Fruit fly (Drosophila melanogaster) whole organism, embryonic: ENCODE results near the gene SLC5A11.

Source experiments
- Abd-B ChIP-seq: fragments of 200-800 bp; sonication (Bioruptor generic); optimal IDR thresholded peaks from 2 replicates; lab custom pipeline; 2018; ENCODE audit warnings: missing biosample characterization, mild to moderate bottlenecking, missing genetic modification characterization, moderate library complexity
- B-H2 ChIP-seq: fragments of 200-800 bp; sonication (Bioruptor generic); optimal IDR thresholded peaks from 2 replicates; lab custom pipeline; 2018; ENCODE audit warnings: missing biosample characterization, mild to moderate bottlenecking, missing genetic modification characterization
- CG1024 ChIP-seq: fragments of 200-800 bp; sonication (Bioruptor generic); IDR thresholded peaks from 2 replicates; pipeline ENCODE4 v1.3.6; 2022; ENCODE audit warnings: missing biosample characterization, missing genetic modification characterization
- CG10321 ChIP-seq: fragments of 200-800 bp; sonication (Bioruptor generic); IDR thresholded peaks from 2 replicates; pipeline ENCODE4 v1.3.6; 2022; ENCODE audit warnings: missing biosample characterization, missing genetic modification characterization
- CG10366 ChIP-seq: fragments of 200-800 bp; sonication (Bioruptor generic); IDR thresholded peaks from 2 replicates; pipeline ENCODE4 v1.3.6; 2022; ENCODE audit warnings: missing biosample characterization, missing genetic modification characterization
- CG12391 ChIP-seq: fragments of 200-800 bp; sonication (Bioruptor generic); optimal IDR thresholded peaks from 3 replicates; lab custom pipeline; 2018; ENCODE audit warnings: missing biosample characterization, mild to moderate bottlenecking, missing genetic modification characterization, moderate library complexity
- CG13123 ChIP-seq: fragments of 200-800 bp; sonication (Bioruptor generic); optimal IDR thresholded peaks from 2 replicates; lab custom pipeline; 2016; ENCODE audit warnings: missing biosample characterization, missing genetic modification characterization
- CG13424 ChIP-seq: fragments of 200-800 bp; sonication (Bioruptor generic); optimal IDR thresholded peaks from 2 replicates; lab custom pipeline; 2019; ENCODE audit warnings: missing biosample characterization, mild to moderate bottlenecking, missing genetic modification characterization, moderate library complexity
- CG13624 ChIP-seq: fragments of 200-800 bp; sonication (Bioruptor generic); optimal IDR thresholded peaks from 2 replicates; lab custom pipeline; 2016; ENCODE audit warnings: missing biosample characterization, missing genetic modification characterization
- CG14014 ChIP-seq: fragments of 200-800 bp; sonication (Bioruptor generic); IDR thresholded peaks from 2 replicates; pipeline ENCODE4 v1.3.6; 2022; ENCODE audit warnings: missing biosample characterization, missing genetic modification characterization
- CG15696 ChIP-seq: fragments of 200-800 bp; sonication (Bioruptor generic); optimal IDR thresholded peaks from 2 replicates; lab custom pipeline; 2019; ENCODE audit warnings: missing biosample characterization, mild to moderate bottlenecking, missing genetic modification characterization, moderate library complexity
- CG18599 ChIP-seq: fragments of 200-800 bp; sonication (Bioruptor generic); optimal IDR thresholded peaks from 3 replicates; lab custom pipeline; 2017; ENCODE audit warnings: missing biosample characterization, missing genetic modification characterization, mild to moderate bottlenecking, moderate library complexity, missing genetic modification reagents
- CG2889 ChIP-seq: fragments of 200-800 bp; sonication (Bioruptor generic); IDR thresholded peaks from 3 replicates; pipeline ENCODE4 v1.3.6; 2022; ENCODE audit warnings: missing biosample characterization, missing genetic modification characterization
- CG3163 ChIP-seq: fragments of 200-800 bp; sonication (Bioruptor generic); optimal IDR thresholded peaks from 3 replicates; lab custom pipeline; 2016; ENCODE audit warnings: missing biosample characterization, missing genetic modification characterization
- CG3838 ChIP-seq: fragments of 200-800 bp; sonication (Bioruptor generic); optimal IDR thresholded peaks from 3 replicates; lab custom pipeline; 2016; ENCODE audit warnings: missing biosample characterization, missing genetic modification characterization
- CG4424 ChIP-seq: fragments of 200-800 bp; sonication (Bioruptor generic); optimal IDR thresholded peaks from 3 replicates; lab custom pipeline; 2016; ENCODE audit warnings: missing biosample characterization, missing genetic modification characterization
- CG7357 ChIP-seq: fragments of 200-800 bp; sonication (Bioruptor generic); IDR thresholded peaks from 3 replicates; pipeline ENCODE4 v1.3.6; 2022; ENCODE audit warnings: missing biosample characterization, missing genetic modification characterization
- CG8089 ChIP-seq: fragments of 200-800 bp; sonication (Bioruptor generic); optimal IDR thresholded peaks from 3 replicates; lab custom pipeline; 2016; ENCODE audit warnings: missing biosample characterization, missing genetic modification characterization
- CG9727 ChIP-seq: fragments of 200-800 bp; sonication (Bioruptor generic); optimal IDR thresholded peaks from 3 replicates; lab custom pipeline; 2017; ENCODE audit warnings: missing biosample characterization, mild to moderate bottlenecking, missing genetic modification characterization
- CTCF ChIP-seq: fragments of 200-800 bp; sonication (Bioruptor generic); optimal IDR thresholded peaks from 2 replicates; lab custom pipeline; 2017; ENCODE audit warnings: missing biosample characterization, mild to moderate bottlenecking, missing genetic modification characterization, moderate library complexity
- Chrac-16 ChIP-seq: fragments of 200-800 bp; sonication (Bioruptor generic); optimal IDR thresholded peaks from 3 replicates; lab custom pipeline; 2016; ENCODE audit warnings: missing biosample characterization, missing genetic modification characterization
- CrebB ChIP-seq: fragments of 200-800 bp; sonication (Bioruptor generic); optimal IDR thresholded peaks from 3 replicates; lab custom pipeline; 2018; ENCODE audit warnings: missing biosample characterization, mild to moderate bottlenecking, missing genetic modification characterization
- Gsc ChIP-seq: fragments of 200-800 bp; sonication (Bioruptor generic); IDR thresholded peaks from 2 replicates; pipeline ENCODE4 v1.3.6; 2022; ENCODE audit warnings: missing biosample characterization, missing genetic modification characterization
- H15 ChIP-seq: fragments of 200-800 bp; sonication (Bioruptor generic); IDR thresholded peaks from 3 replicates; pipeline ENCODE4 v1.3.6; 2022; ENCODE audit warnings: missing biosample characterization, missing genetic modification characterization
- Hey ChIP-seq: fragments of 200-800 bp; sonication (Bioruptor generic); optimal IDR thresholded peaks from 3 replicates; lab custom pipeline; 2018; ENCODE audit warnings: missing biosample characterization, mild to moderate bottlenecking, missing genetic modification characterization
- Hmx ChIP-seq: fragments of 200-800 bp; sonication (Bioruptor generic); optimal IDR thresholded peaks from 2 replicates; lab custom pipeline; 2016; ENCODE audit warnings: missing biosample characterization, missing genetic modification characterization
- Kr ChIP-seq: fragments of 200-800 bp; sonication (Bioruptor generic); optimal IDR thresholded peaks from 2 replicates; lab custom pipeline; 2017; ENCODE audit warnings: missing biosample characterization, mild to moderate bottlenecking, missing genetic modification characterization
- Mad ChIP-seq: fragments of 200-800 bp; sonication (Bioruptor generic); optimal IDR thresholded peaks from 2 replicates; lab custom pipeline; 2016; ENCODE audit warnings: missing biosample characterization, missing genetic modification characterization
- Meics ChIP-seq: fragments of 200-800 bp; sonication (Bioruptor generic); optimal IDR thresholded peaks from 2 replicates; lab custom pipeline; 2017; ENCODE audit warnings: missing biosample characterization, mild to moderate bottlenecking, missing genetic modification characterization
- Pdp1 ChIP-seq, 2 experiments: fragments of 200-800 bp; sonication (Bioruptor generic); optimal IDR thresholded peaks; 3 replicates each; lab custom pipeline; 2016; ENCODE audit warnings: missing biosample characterization in 2 of 2, missing genetic modification characterization in 2 of 2, mild to moderate bottlenecking in 1 of 2, moderate library complexity in 1 of 2
- Scr ChIP-seq: fragments of 200-800 bp; sonication (Bioruptor generic); IDR thresholded peaks from 2 replicates; pipeline ENCODE4 v1.3.6; 2022; ENCODE audit warnings: missing biosample characterization, missing genetic modification characterization; ENCODE audit not compliant: partially characterized antibody
- Sox100B ChIP-seq: fragments of 200-800 bp; sonication (Bioruptor generic); optimal IDR thresholded peaks from 3 replicates; lab custom pipeline; 2018; ENCODE audit warnings: missing biosample characterization, mild to moderate bottlenecking, missing genetic modification characterization
- Sox102F ChIP-seq: fragments of 200-800 bp; sonication (Bioruptor generic); optimal IDR thresholded peaks from 2 replicates; lab custom pipeline; 2018; ENCODE audit warnings: missing biosample characterization, mild to moderate bottlenecking, missing genetic modification characterization, moderate library complexity
- Stat92E ChIP-seq, 3 experiments: fragments of >200 bp in 2 of 3; fragments of 200-800 bp in 1 of 3; sonication (Bioruptor generic) in 1 of 3; optimal IDR thresholded peaks; 2 replicates each; lab custom pipeline; 2017 to 2019; ENCODE audit warnings: missing biosample characterization in 3 of 3, missing genetic modification characterization in 3 of 3, mild to moderate bottlenecking in 1 of 3, moderate library complexity in 1 of 3
- Usf ChIP-seq: fragments of 200-800 bp; sonication (Bioruptor generic); optimal IDR thresholded peaks from 2 replicates; lab custom pipeline; 2017; ENCODE audit warnings: missing genotype, missing biosample characterization, missing genetic modification characterization
- cato ChIP-seq: fragments of 200-800 bp; sonication (Bioruptor generic); optimal IDR thresholded peaks from 2 replicates; lab custom pipeline; 2016; ENCODE audit warnings: missing biosample characterization, missing genetic modification characterization, borderline replicate concordance
- dati ChIP-seq: fragments of 200-800 bp; sonication (Bioruptor generic); IDR thresholded peaks from 2 replicates; pipeline ENCODE4 v1.3.6; 2022; ENCODE audit warnings: missing biosample characterization, missing genetic modification characterization
- fd102C ChIP-seq: fragments of 200-800 bp; sonication (Bioruptor generic); optimal IDR thresholded peaks from 2 replicates; lab custom pipeline; 2018; ENCODE audit warnings: missing biosample characterization, mild to moderate bottlenecking, missing genetic modification characterization, moderate library complexity
- fu2 ChIP-seq: fragments of 200-800 bp; sonication (Bioruptor generic); optimal IDR thresholded peaks from 2 replicates; lab custom pipeline; 2016; ENCODE audit warnings: missing biosample characterization, missing genetic modification characterization
- grau ChIP-seq: fragments of 200-800 bp; optimal IDR thresholded peaks from 3 replicates; lab custom pipeline; 2019; ENCODE audit warnings: missing biosample characterization, mild to moderate bottlenecking, missing genetic modification characterization, moderate library complexity
- hbn ChIP-seq: fragments of 200-800 bp; sonication (Bioruptor generic); IDR thresholded peaks from 2 replicates; pipeline ENCODE4 v1.3.6; 2022; ENCODE audit warnings: missing biosample characterization, missing genetic modification characterization; ENCODE audit not compliant: partially characterized antibody
- hkb ChIP-seq, 2 experiments: fragments of 200-800 bp in 1 of 2; fragments of >200 bp in 1 of 2; sonication (Bioruptor generic) in 1 of 2; IDR thresholded peaks in 1 of 2; optimal IDR thresholded peaks in 1 of 2; 2 replicates each; pipeline versions ENCODE4 v1.3.6 to Lab custom; 2017 to 2022; ENCODE audit warnings: missing biosample characterization in 1 of 2, missing genetic modification characterization in 1 of 2
- hth ChIP-seq: fragments of >200 bp; optimal IDR thresholded peaks from 2 replicates; lab custom pipeline; 2017; ENCODE audit warnings: inconsistent platforms
- jumu ChIP-seq: fragments of 200-800 bp; sonication (Bioruptor generic); optimal IDR thresholded peaks from 3 replicates; lab custom pipeline; 2016; ENCODE audit warnings: missing biosample characterization, missing genetic modification characterization
- mld ChIP-seq: fragments of 200-800 bp; sonication (Bioruptor generic); IDR thresholded peaks from 3 replicates; pipeline ENCODE4 v1.3.6; 2022; ENCODE audit warnings: missing biosample characterization, missing genetic modification characterization; ENCODE audit not compliant: partially characterized antibody
- nerfin-1 ChIP-seq: fragments of 200-800 bp; sonication (Bioruptor generic); optimal IDR thresholded peaks from 3 replicates; lab custom pipeline; 2019; ENCODE audit warnings: missing biosample characterization, mild to moderate bottlenecking, missing genetic modification characterization, moderate library complexity
- ranshi ChIP-seq: fragments of 200-800 bp; sonication (Bioruptor generic); IDR thresholded peaks from 2 replicates; pipeline ENCODE4 v1.3.6; 2022; ENCODE audit warnings: missing biosample characterization, missing genetic modification characterization
- scrt ChIP-seq: fragments of 200-800 bp; sonication (Bioruptor generic); optimal IDR thresholded peaks from 2 replicates; lab custom pipeline; 2018; ENCODE audit warnings: missing biosample characterization, mild to moderate bottlenecking, missing genetic modification characterization, moderate library complexity
- sens ChIP-seq: fragments of 200-800 bp; sonication (Bioruptor generic); peaks from one replicate; lab custom pipeline; 2016; ENCODE audit warnings: missing biosample characterization, missing genetic modification characterization
- slp2 ChIP-seq: fragments of 200-800 bp; sonication (Bioruptor generic); optimal IDR thresholded peaks from 2 replicates; lab custom pipeline; 2016; ENCODE audit warnings: missing biosample characterization, missing genetic modification characterization
- usp ChIP-seq: fragments of >200 bp; optimal IDR thresholded peaks from 2 replicates; lab custom pipeline; 2017; ENCODE audit warnings: missing biosample characterization, missing genetic modification characterization

SLC5A11 gene

DNA sequence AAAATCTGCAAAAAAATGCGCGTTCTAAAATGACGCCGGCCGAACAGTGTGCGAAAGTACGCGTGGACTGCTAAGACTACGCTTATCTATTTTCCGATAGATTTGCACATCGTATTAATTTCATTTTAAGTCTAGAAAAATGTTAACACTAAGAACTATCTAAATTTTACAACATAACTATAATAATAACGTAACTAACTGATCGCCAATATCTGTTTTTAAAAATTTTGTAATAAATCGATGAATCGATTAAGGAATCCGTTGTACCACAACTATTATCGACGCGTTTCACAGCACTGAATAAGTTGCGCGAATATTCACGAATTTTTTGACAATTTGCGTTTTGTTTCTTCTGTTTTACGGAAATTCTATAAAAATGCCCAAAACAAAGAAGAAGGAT, 6.1 kb upstream of the SLC5A11 start, which contains the start of gene Ssb-c31a (continued):
- TF ChIP-seq Usf (GFP tag; lab: Kevin White, UChicago) (no peak), CG2889 (GFP tag; lab: Robert Waterston, UW) (no peak), fu2 (GFP tag; lab: Kevin White, UChicago) (no peak), CG13123 (GFP tag; lab: Kevin White, UChicago) (peak; percentile 37), usp (no peak), CG18599 (peak; percentile 46), CG3163 (peak; percentile 22), CG4424 (GFP tag; lab: Kevin White, UChicago) (peak; percentile 39), CG13424 (peak; percentile 52), CG8089 (GFP tag; lab: Kevin White, UChicago) (no peak), Hey (tag; lab: Kevin White, UChicago) (no peak), mld (GFP tag; lab: Robert Waterston, UW) (no peak), slp2 (GFP tag; lab: Kevin White, UChicago) (peak; percentile 25), CG9727 (peak; percentile 45), B-H2 (GFP tag; lab: Kevin White, UChicago) (peak; percentile 86), Stat92E (GFP tag; optimal IDR thresholded peaks at IDR 0.05; lab: Kevin White, UChicago) (no peak), fd102C (GFP tag; lab: Kevin White, UChicago) (no peak), CrebB (tag; lab: Kevin White, UChicago) (peak; percentile 27), Abd-B (GFP tag; lab: Kevin White, UChicago) (peak; percentile 28), CG3838 (GFP tag; lab: Kevin White, UChicago) (no peak), hth (lab: Kevin White, UChicago) (no peak), CG7357 (GFP tag; lab: Robert Waterston, UW) (no peak), hbn (GFP tag; lab: Robert Waterston, UW) (peak; percentile 74), Sox102F (GFP tag; lab: Kevin White, UChicago) (no peak), jumu (GFP tag; lab: Kevin White, UChicago) (peak; percentile 7), CG12391 (tag; lab: Kevin White, UChicago) (peak; percentile 57), CG10366 (GFP tag; lab: Robert Waterston, UW) (peak; percentile 30; the same call in 1 of the 2 replicates), CTCF (GFP tag; lab: Kevin White, UChicago) (no peak), scrt (GFP tag; lab: Kevin White, UChicago) (peak; percentile 6), Hmx (GFP tag; lab: Kevin White, UChicago) (peak; percentile 33), sens (GFP tag; lab: Kevin White, UChicago) (peak; percentile 93), nerfin-1 (tag; lab: Kevin White, UChicago) (peak; percentile 47), CG13624 (GFP tag; lab: Kevin White, UChicago) (peak; percentile 82), CG10321 (GFP tag; lab: Robert Waterston, UW) (no peak), Scr (peak; percentile 86), Sox100B (peak; percentile 43), H15 (no peak), Meics (GFP tag; lab: Kevin White, UChicago) (peak; percentile 30), Mad (GFP tag; lab: Kevin White, UChicago) (peak; percentile 58), Pdp1 (GFP tag; optimal IDR thresholded peaks at IDR 0.05; lab: Kevin White, UChicago) (peak; percentile 56 to 61), grau (tag; lab: Kevin White, UChicago) (peak; percentile 61), CG1024 (no peak), dati (GFP tag; lab: Robert Waterston, UW) (no peak), CG14014 (GFP tag; lab: Robert Waterston, UW) (no peak), CG15696 (tag; lab: Kevin White, UChicago) (peak; percentile 27), Gsc (GFP tag; lab: Robert Waterston, UW) (no peak), hkb (optimal IDR thresholded peaks at IDR 0.05; lab: Kevin White, UChicago) (no peak), hkb (GFP tag; IDR thresholded peaks at IDR 0.05; lab: Robert Waterston, UW) (0 out of 2 replicates have a peak, but pooled peaks have one; percentile 34), ranshi (GFP tag; lab: Robert Waterston, UW) (0 out of 2 replicates have a peak, but pooled peaks have one; percentile 24), cato (GFP tag; lab: Kevin White, UChicago) (peak; percentile 11), Kr (GFP tag; lab: Kevin White, UChicago) (no peak), Chrac-16 (GFP tag; lab: Kevin White, UChicago) (peak; percentile 62)
